Worm (Caenorhabditis elegans): ENCODE measurements around the gene itm-2.

DNA sequence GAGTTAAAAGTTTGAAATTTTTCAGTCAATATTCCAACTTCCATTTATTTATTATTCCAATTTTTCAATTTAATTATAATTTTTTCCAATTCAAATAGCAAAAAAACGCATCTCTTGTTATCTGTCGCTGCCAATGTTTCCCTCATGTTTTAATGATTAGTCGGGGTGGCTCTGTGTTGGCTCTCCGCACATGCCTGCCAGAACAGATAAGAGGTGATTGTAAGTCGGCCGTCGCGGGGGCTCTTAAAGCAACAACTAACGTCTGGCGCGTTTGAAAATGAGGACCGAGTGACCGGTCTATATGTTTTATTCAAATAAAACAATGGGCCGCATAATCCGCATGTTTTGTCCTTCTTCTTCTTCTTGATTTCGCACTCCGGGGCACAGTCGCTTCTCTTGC, 31.4 kb downstream of the itm-2 start:
- TF ChIP-seq lin-39 (tag; optimal IDR thresholded peaks at IDR 0.05) (no peak), ztf-11 (tag; optimal IDR thresholded peaks at IDR 0.05) (no peak), lsy-2 (tag; optimal IDR thresholded peaks at IDR 0.05) (no peak), snpc-4 (tag; optimal IDR thresholded peaks at IDR 0.05) (no peak), nhr-237 (tag; optimal IDR thresholded peaks at IDR 0.05) (no peak), aly-2 (tag; optimal IDR thresholded peaks at IDR 0.05) (no peak), unc-86 (tag; optimal IDR thresholded peaks at IDR 0.05) (no peak), fos-1 (tag; optimal IDR thresholded peaks at IDR 0.05) (no peak)
